Worm (Caenorhabditis elegans) whole organism, early embryonic: Measurements from ENCODE around the gene dhs-31.

ENCODE experiments used
- B0310.2 ChIP-seq: sonication (generic microtip); optimal IDR thresholded peaks from 2 replicates; lab custom pipeline; 2016; ENCODE audit warnings: mild to moderate bottlenecking, missing genetic modification characterization, missing compliant biosample characterization
- F13C5.2 ChIP-seq: sonication (generic microtip); optimal IDR thresholded peaks from 2 replicates; lab custom pipeline; 2017; ENCODE audit warnings: mild to moderate bottlenecking, missing genetic modification characterization, inconsistent platforms, missing compliant biosample characterization
- aly-1 ChIP-seq: sonication (generic microtip); optimal IDR thresholded peaks from 2 replicates; lab custom pipeline; 2016; ENCODE audit warnings: missing genetic modification characterization, missing compliant biosample characterization
- ama-1 ChIP-seq: fragments of 150-350 bp; optimal IDR thresholded peaks from 2 replicates; lab custom pipeline; 2014
- ceh-13 ChIP-seq: fragments of 200-800 bp; sonication (Bioruptor generic); optimal IDR thresholded peaks from 2 replicates; lab custom pipeline; 2018; ENCODE audit warnings: mild to moderate bottlenecking, missing genetic modification characterization, missing compliant biosample characterization
- ceh-36 ChIP-seq: sonication (generic microtip); optimal IDR thresholded peaks from 2 replicates; lab custom pipeline; 2016; ENCODE audit warnings: missing genetic modification characterization, inconsistent platforms, missing compliant biosample characterization
- ets-7 ChIP-seq: sonication (generic microtip); optimal IDR thresholded peaks from 2 replicates; lab custom pipeline; 2016; ENCODE audit warnings: missing genotype, missing genetic modification characterization, missing compliant biosample characterization
- flt-1 ChIP-seq: fragments of 200-800 bp; sonication (Bioruptor generic); IDR thresholded peaks from 2 replicates; pipeline ENCODE4 v1.3.6; 2022; ENCODE audit warnings: missing genetic modification characterization, missing compliant biosample characterization
- hmbx-1 ChIP-seq: sonication (generic microtip); optimal IDR thresholded peaks from 2 replicates; lab custom pipeline; 2016; ENCODE audit warnings: mild to moderate bottlenecking, missing genetic modification characterization, missing compliant biosample characterization
- hmg-4 ChIP-seq: fragments of 200-800 bp; sonication (Bioruptor generic); optimal IDR thresholded peaks from 2 replicates; lab custom pipeline; 2018; ENCODE audit warnings: mild to moderate bottlenecking, missing genetic modification characterization, missing compliant biosample characterization
- hnd-1 ChIP-seq: sonication (generic microtip); optimal IDR thresholded peaks from 2 replicates; lab custom pipeline; 2016; ENCODE audit warnings: missing genetic modification characterization, missing compliant biosample characterization
- pes-1 ChIP-seq: fragments of 200-800 bp; sonication (Bioruptor generic); IDR thresholded peaks from 2 replicates; pipeline ENCODE4 v1.3.6; 2022; ENCODE audit warnings: missing genetic modification reagents, missing genetic modification characterization, missing compliant biosample characterization
- scrt-1 ChIP-seq: fragments of 200-800 bp; sonication (Bioruptor generic); IDR thresholded peaks from 2 replicates; pipeline ENCODE4 v1.3.6; 2022; ENCODE audit warnings: missing genetic modification characterization, missing compliant biosample characterization
- sea-1 ChIP-seq: fragments of 200-800 bp; sonication (Bioruptor generic); conservative IDR thresholded peaks from 2 replicates; pipeline ENCODE4 v1.3.6; 2022; ENCODE audit warnings: missing genetic modification characterization, missing compliant biosample characterization
- tbx-11 ChIP-seq: fragments of 200-800 bp; sonication (Bioruptor generic); IDR thresholded peaks from 2 replicates; pipeline ENCODE4 v1.3.6; 2022; ENCODE audit warnings: missing genetic modification characterization, missing compliant biosample characterization
- tbx-37 ChIP-seq: fragments of 200-800 bp; sonication (Bioruptor generic); conservative IDR thresholded peaks from 2 replicates; pipeline ENCODE4 v1.3.6; 2022; ENCODE audit warnings: missing genetic modification reagents, missing genetic modification characterization, missing compliant biosample characterization
- tra-4 ChIP-seq: sonication (generic microtip); optimal IDR thresholded peaks from 2 replicates; lab custom pipeline; 2017; ENCODE audit warnings: missing genetic modification characterization, missing compliant biosample characterization

dhs-31 gene

DNA sequence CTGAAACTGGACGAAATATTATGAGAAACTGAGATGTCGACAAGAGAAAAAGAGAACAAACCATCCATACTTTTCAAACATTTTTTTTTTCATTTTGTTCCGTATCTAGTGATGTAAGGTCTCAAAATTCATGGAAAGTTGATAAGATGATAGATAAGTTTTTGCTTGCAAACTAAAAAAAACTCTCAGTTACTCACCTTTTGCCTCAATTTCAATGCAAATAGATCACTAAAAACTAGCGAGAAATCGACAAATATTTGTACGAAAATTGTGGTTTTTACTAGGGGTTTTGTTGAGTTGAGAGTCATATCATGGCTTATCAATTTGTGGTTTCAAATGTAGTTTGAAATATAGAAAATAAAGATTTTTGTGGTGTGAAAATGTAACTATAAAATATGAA is 20.1 kb upstream of the dhs-31 start:
- TF ChIP-seq tbx-37 (GFP tag; lab: Robert Waterston, UW) (no peak), F13C5.2 (no peak), ceh-36 (tag; lab: Kevin White, UChicago) (no peak), flt-1 (GFP tag; lab: Robert Waterston, UW) (no peak), sea-1 (GFP tag; lab: Robert Waterston, UW) (no peak), B0310.2 (tag; lab: Kevin White, UChicago) (no peak), ama-1 (lab: Kevin White, UChicago) (no peak), ceh-13 (GFP tag; lab: Kevin White, UChicago) (no peak)

DNA sequence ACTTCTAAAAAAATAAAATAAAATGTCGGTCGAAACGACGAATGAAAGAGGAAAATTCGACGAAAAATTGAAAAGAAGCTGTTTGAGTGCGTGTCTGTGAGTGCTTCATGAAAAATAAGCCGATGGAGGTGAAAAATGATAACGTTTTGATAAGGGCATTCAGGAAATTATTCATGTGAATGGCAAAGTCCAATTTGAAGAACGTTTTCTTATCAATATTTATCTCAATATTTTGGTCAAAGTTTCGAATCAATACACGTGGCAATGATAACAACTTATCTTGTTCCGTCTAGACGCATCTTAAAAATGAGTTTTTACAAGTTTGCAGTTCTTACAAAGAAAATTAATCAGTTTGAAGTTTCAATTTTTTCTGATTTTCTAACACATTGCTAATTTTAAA is 18.5 kb upstream of the dhs-31 start:
- TF ChIP-seq F13C5.2: no peak
- TF ChIP-seq tbx-11 (GFP tag; lab: Robert Waterston, UW): no peak
- TF ChIP-seq hmbx-1: no peak
- TF ChIP-seq aly-1 (tag; lab: Kevin White, UChicago): no peak
- no peak for TF ChIP-seq tra-4 (tag; lab: Kevin White, UChicago)
- TF ChIP-seq scrt-1 (GFP tag; lab: Robert Waterston, UW): no peak
- no peak for TF ChIP-seq ama-1 (lab: Kevin White, UChicago)
- no peak for TF ChIP-seq pes-1
- TF ChIP-seq hnd-1: no peak
- TF ChIP-seq sea-1 (GFP tag; lab: Robert Waterston, UW): no peak
- TF ChIP-seq flt-1 (GFP tag; lab: Robert Waterston, UW): no peak
- TF ChIP-seq hmg-4: no peak
- no peak for TF ChIP-seq tbx-37 (GFP tag; lab: Robert Waterston, UW)
- TF ChIP-seq ceh-36 (tag; lab: Kevin White, UChicago): no peak
- no peak for TF ChIP-seq ets-7 (tag; lab: Kevin White, UChicago)
- no peak for TF ChIP-seq B0310.2 (tag; lab: Kevin White, UChicago)
- no peak for TF ChIP-seq ceh-13 (GFP tag; lab: Kevin White, UChicago)

DNA sequence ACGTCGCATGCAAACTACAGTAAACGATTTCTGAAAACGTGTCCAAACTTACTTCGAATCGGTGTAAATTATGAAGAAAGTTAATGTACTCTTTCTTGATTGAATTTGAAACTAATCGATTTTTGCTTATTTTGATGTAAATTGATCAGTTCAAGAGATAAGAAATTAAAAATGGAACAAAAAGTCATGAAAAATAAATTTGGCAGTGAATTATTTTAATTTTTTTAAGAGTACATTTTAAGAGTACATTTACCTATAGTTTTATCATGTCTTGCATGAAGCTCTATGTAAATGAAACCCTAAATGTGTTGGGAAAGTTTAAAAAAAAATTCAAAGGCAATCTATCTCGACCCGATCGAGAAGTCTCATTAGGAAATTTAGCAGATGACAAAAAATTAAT is 15.4 kb upstream of the dhs-31 start, which contains the start of gene T04B2.7:
Gene T04B2.7 (minus strand): TSS at position 101 of the 400 bp plus-strand sequence.
- TF ChIP-seq B0310.2 (tag; lab: Kevin White, UChicago) (no peak), hmbx-1 (no peak), hmg-4 (no peak), flt-1 (GFP tag; lab: Robert Waterston, UW) (no peak), tra-4 (tag; lab: Kevin White, UChicago) (no peak), F13C5.2 (no peak), ama-1 (lab: Kevin White, UChicago) (no peak), ceh-36 (tag; lab: Kevin White, UChicago) (no peak), sea-1 (GFP tag; lab: Robert Waterston, UW) (no peak), tbx-11 (GFP tag; lab: Robert Waterston, UW) (no peak), aly-1 (tag; lab: Kevin White, UChicago) (no peak), ceh-13 (GFP tag; lab: Kevin White, UChicago) (no peak)

ce11 chrIV:10053550-10053949 is 12.8 kb upstream of the dhs-31 start, which contains the start of gene srv-12:
srv-12 (minus strand) TSS chrIV:10053650.
- TF ChIP-seq pes-1 (no peak), ceh-36 (tag; lab: Kevin White, UChicago) (no peak), ets-7 (tag; lab: Kevin White, UChicago) (no peak)

ce11 chrIV:10051088-10051487 is 10.4 kb upstream of the dhs-31 start, which contains the start of gene T04B2.8:
T04B2.8 (minus strand) TSS chrIV:10051188.
- TF ChIP-seq hnd-1 (no peak), tbx-37 (GFP tag; lab: Robert Waterston, UW) (no peak), aly-1 (tag; lab: Kevin White, UChicago) (no peak), tra-4 (tag; lab: Kevin White, UChicago) (no peak), flt-1 (GFP tag; lab: Robert Waterston, UW) (no peak), ceh-36 (tag; lab: Kevin White, UChicago) (no peak), pes-1 (no peak), F13C5.2 (no peak)

ce11 chrIV:10048268-10048667 is 7.6 kb upstream of the dhs-31 start:
- TF ChIP-seq aly-1 (tag; lab: Kevin White, UChicago) (no peak), hnd-1 (no peak), sea-1 (GFP tag; lab: Robert Waterston, UW) (no peak), tbx-37 (GFP tag; lab: Robert Waterston, UW) (no peak), flt-1 (GFP tag; lab: Robert Waterston, UW) (no peak), F13C5.2 (no peak), tra-4 (tag; lab: Kevin White, UChicago) (no peak), ets-7 (tag; lab: Kevin White, UChicago) (no peak), ceh-36 (tag; lab: Kevin White, UChicago) (no peak), scrt-1 (GFP tag; lab: Robert Waterston, UW) (no peak), tbx-11 (GFP tag; lab: Robert Waterston, UW) (no peak), pes-1 (no peak)

ce11 chrIV:10047108-10047507 is 6.4 kb upstream of the dhs-31 start, which contains the start of gene T04B2.3:
T04B2.3 (plus strand) TSS chrIV:10047408.
- TF ChIP-seq F13C5.2 (no peak), hnd-1 (no peak), B0310.2 (tag; lab: Kevin White, UChicago) (no peak), ceh-36 (tag; lab: Kevin White, UChicago) (no peak), tra-4 (tag; lab: Kevin White, UChicago) (no peak), ceh-13 (GFP tag; lab: Kevin White, UChicago) (no peak), flt-1 (GFP tag; lab: Robert Waterston, UW) (no peak), ets-7 (tag; lab: Kevin White, UChicago) (no peak), hmg-4 (no peak), hmbx-1 (no peak), scrt-1 (GFP tag; lab: Robert Waterston, UW) (no peak), ama-1 (lab: Kevin White, UChicago) (no peak), sea-1 (GFP tag; lab: Robert Waterston, UW) (no peak)

ce11 chrIV:10046005-10046404 is 5.3 kb upstream of the dhs-31 start:
- no peak for TF ChIP-seq hmg-4
- no peak for TF ChIP-seq aly-1 (tag; lab: Kevin White, UChicago)
- no peak for TF ChIP-seq sea-1 (GFP tag; lab: Robert Waterston, UW)
- TF ChIP-seq F13C5.2: no peak
- TF ChIP-seq hmbx-1: no peak
- no peak for TF ChIP-seq ceh-13 (GFP tag; lab: Kevin White, UChicago)
- no peak for TF ChIP-seq ceh-36 (tag; lab: Kevin White, UChicago)
- TF ChIP-seq scrt-1 (GFP tag; lab: Robert Waterston, UW): no peak
- no peak for TF ChIP-seq tbx-37 (GFP tag; lab: Robert Waterston, UW)
- no peak for TF ChIP-seq ama-1 (lab: Kevin White, UChicago)
- no peak for TF ChIP-seq hnd-1
- no peak for TF ChIP-seq pes-1
